Worm (Caenorhabditis elegans) whole organism, L1 larva: ENCODE data around the gene jun-1.

Source experiments
- C04F5.9 ChIP-seq: sonication (generic microtip); optimal IDR thresholded peaks from 2 replicates; lab custom pipeline; 2016; ENCODE audit warnings: missing genetic modification characterization, missing compliant biosample characterization
- C16A3.4 ChIP-seq: fragments of 150-350 bp; optimal IDR thresholded peaks from 2 replicates; lab custom pipeline; 2014; ENCODE audit warnings: missing biosample characterization, missing genetic modification characterization
- F16B12.6 ChIP-seq: fragments of 150-350 bp; optimal IDR thresholded peaks from 2 replicates; lab custom pipeline; 2014; ENCODE audit warnings: missing biosample characterization, missing genetic modification characterization
- aly-2 ChIP-seq: fragments of 150-350 bp; optimal IDR thresholded peaks from 2 replicates; lab custom pipeline; 2014; ENCODE audit warnings: missing biosample characterization, missing genetic modification characterization
- ama-1 ChIP-seq: fragments of 150-350 bp; optimal IDR thresholded peaks from 2 replicates; lab custom pipeline; 2014
- blmp-1 ChIP-seq: fragments of 150-350 bp; optimal IDR thresholded peaks from 2 replicates; lab custom pipeline; 2014; ENCODE audit warnings: missing biosample characterization, missing genetic modification characterization
- ceh-82 ChIP-seq, 3 experiments: fragments of 150-350 bp in 1 of 3; sonication (generic microtip) in 2 of 3; optimal IDR thresholded peaks; 2 replicates each; lab custom pipeline; 2014 to 2017; ENCODE audit warnings: missing biosample characterization in 3 of 3, missing genetic modification characterization in 3 of 3
- dpl-1 ChIP-seq, 3 experiments: fragments of 150-350 bp in 2 of 3; sonication (generic microtip) in 1 of 3; optimal IDR thresholded peaks; 2 replicates each; lab custom pipeline; 2014 to 2017; ENCODE audit warnings: missing biosample characterization in 3 of 3, missing genetic modification characterization in 3 of 3, missing genetic modification reagents in 3 of 3
- efl-1 ChIP-seq, 4 experiments: fragments of 150-350 bp; optimal IDR thresholded peaks in 3 of 4; peaks in 1 of 4; 1 replicate in 1 of 4; 2 replicates in 3 of 4; lab custom pipeline; 2014; ENCODE audit warnings: missing biosample characterization in 2 of 4, missing genetic modification characterization in 2 of 4, missing genetic modification reagents in 2 of 4
- egl-13 ChIP-seq: sonication (generic microtip); optimal IDR thresholded peaks from 2 replicates; lab custom pipeline; 2016; ENCODE audit warnings: missing genotype, missing genetic modification reagents, missing genetic modification characterization, missing compliant biosample characterization
- elt-3 ChIP-seq, 6 experiments: fragments of 150-350 bp in 1 of 6; sonication (generic microtip); optimal IDR thresholded peaks; 2 replicates each; lab custom pipeline; 2017 to 2018; ENCODE audit warnings: missing biosample characterization in 6 of 6, missing genetic modification characterization in 6 of 6, inconsistent platforms in 1 of 6
- fkh-4 ChIP-seq: sonication (generic microtip); optimal IDR thresholded peaks from 2 replicates; lab custom pipeline; 2016; ENCODE audit warnings: missing compliant biosample characterization, missing genetic modification characterization, borderline replicate concordance
- hlh-17 ChIP-seq: fragments of 200-800 bp; sonication (Bioruptor generic); optimal IDR thresholded peaks from 2 replicates; lab custom pipeline; 2018; ENCODE audit warnings: missing genetic modification characterization, mild to moderate bottlenecking, missing compliant biosample characterization, moderate library complexity, borderline replicate concordance
- irx-1 ChIP-seq: sonication (generic microtip); optimal IDR thresholded peaks from 2 replicates; lab custom pipeline; 2016; ENCODE audit warnings: missing genetic modification characterization, missing compliant biosample characterization
- isw-1 ChIP-seq: fragments of 200-800 bp; sonication (Bioruptor generic); IDR thresholded peaks from 2 replicates; pipeline ENCODE4 v1.3.6; 2022; ENCODE audit warnings: missing genetic modification characterization, missing compliant biosample characterization
- lin-14 ChIP-seq: fragments of 200-800 bp; sonication (Bioruptor generic); optimal IDR thresholded peaks from 2 replicates; lab custom pipeline; 2018; ENCODE audit warnings: mild to moderate bottlenecking, missing genetic modification characterization, moderate library complexity, missing compliant biosample characterization
- lin-15B ChIP-seq: fragments of 150-350 bp; sonication (generic microtip); optimal IDR thresholded peaks from 3 replicates; lab custom pipeline; 2014; ENCODE audit warnings: missing biosample characterization, missing genetic modification characterization
- lin-35 ChIP-seq, 2 experiments: fragments of 150-350 bp; optimal IDR thresholded peaks; 2 replicates each; lab custom pipeline; 2014; ENCODE audit warnings: missing biosample characterization in 2 of 2, missing genetic modification characterization in 2 of 2, missing genetic modification reagents in 2 of 2
- lir-3 ChIP-seq: sonication (generic microtip); optimal IDR thresholded peaks from 2 replicates; lab custom pipeline; 2016; ENCODE audit warnings: mild to moderate bottlenecking, missing genetic modification characterization, moderate library complexity, missing compliant biosample characterization; ENCODE audit not compliant: poor library complexity
- lsy-2 ChIP-seq, 2 experiments: fragments of 150-350 bp; optimal IDR thresholded peaks; 2 replicates each; lab custom pipeline; 2014; ENCODE audit warnings: missing biosample characterization in 2 of 2, missing genetic modification characterization in 2 of 2
- mdl-1 ChIP-seq, 2 experiments: fragments of 150-350 bp; optimal IDR thresholded peaks; 2 replicates each; lab custom pipeline; 2014 to 2017; ENCODE audit warnings: missing biosample characterization in 2 of 2, missing genetic modification characterization in 2 of 2, inconsistent platforms in 1 of 2
- mef-2 ChIP-seq: fragments of 150-350 bp; optimal IDR thresholded peaks from 2 replicates; lab custom pipeline; 2014; ENCODE audit warnings: missing biosample characterization, missing genetic modification characterization
- mep-1 ChIP-seq: fragments of 150-350 bp; optimal IDR thresholded peaks from 2 replicates; lab custom pipeline; 2014; ENCODE audit warnings: missing biosample characterization, missing genetic modification characterization
- nhr-12 ChIP-seq: sonication (generic microtip); optimal IDR thresholded peaks from 2 replicates; lab custom pipeline; 2017; ENCODE audit warnings: missing biosample characterization, missing genetic modification characterization
- nhr-20 ChIP-seq: sonication (generic microtip); optimal IDR thresholded peaks from 2 replicates; lab custom pipeline; 2016; ENCODE audit warnings: mild to moderate bottlenecking, missing genetic modification characterization, missing compliant biosample characterization
- nhr-47 ChIP-seq: sonication (generic microtip); optimal IDR thresholded peaks from 2 replicates; lab custom pipeline; 2016; ENCODE audit warnings: mild to moderate bottlenecking, missing genetic modification characterization, moderate library complexity, missing compliant biosample characterization
- nhr-71 ChIP-seq: sonication (generic microtip); optimal IDR thresholded peaks from 2 replicates; lab custom pipeline; 2016; ENCODE audit warnings: mild to moderate bottlenecking, missing genetic modification characterization, moderate library complexity, missing compliant biosample characterization
- nhr-90 ChIP-seq: sonication (generic microtip); optimal IDR thresholded peaks from 2 replicates; lab custom pipeline; 2016; ENCODE audit warnings: mild to moderate bottlenecking, missing genetic modification characterization, missing compliant biosample characterization; ENCODE audit not compliant: poor library complexity
- pax-3 ChIP-seq: fragments of 200-800 bp; sonication (Bioruptor generic); optimal IDR thresholded peaks from 2 replicates; lab custom pipeline; 2018; ENCODE audit warnings: mild to moderate bottlenecking, missing genetic modification characterization, moderate library complexity, missing compliant biosample characterization
- rnt-1 ChIP-seq: sonication (generic microtip); optimal IDR thresholded peaks from 2 replicates; lab custom pipeline; 2016; ENCODE audit warnings: mild to moderate bottlenecking, missing genetic modification characterization, moderate library complexity, missing compliant biosample characterization
- skn-1 ChIP-seq: fragments of 150-350 bp; optimal IDR thresholded peaks from 2 replicates; lab custom pipeline; 2014; ENCODE audit warnings: missing biosample characterization, missing genetic modification characterization
- snpc-4 ChIP-seq: fragments of 150-350 bp; optimal IDR thresholded peaks from 2 replicates; lab custom pipeline; 2014; ENCODE audit warnings: missing biosample characterization, missing genetic modification characterization
- snu-23 ChIP-seq: sonication (generic microtip); optimal IDR thresholded peaks from 2 replicates; lab custom pipeline; 2016; ENCODE audit warnings: missing genetic modification characterization, missing compliant biosample characterization
- swsn-7 ChIP-seq: sonication (generic microtip); optimal IDR thresholded peaks from 2 replicates; lab custom pipeline; 2016; ENCODE audit warnings: missing genetic modification characterization, missing compliant biosample characterization
- tbx-2 ChIP-seq: sonication (generic microtip); optimal IDR thresholded peaks from 2 replicates; lab custom pipeline; 2016; ENCODE audit warnings: missing genetic modification characterization, missing compliant biosample characterization
- tlp-1 ChIP-seq: fragments of 150-350 bp; optimal IDR thresholded peaks from 2 replicates; lab custom pipeline; 2014; ENCODE audit warnings: missing biosample characterization, missing genetic modification characterization
- unc-130 ChIP-seq: fragments of 150-350 bp; optimal IDR thresholded peaks from 2 replicates; lab custom pipeline; 2017; ENCODE audit warnings: missing biosample characterization, missing genetic modification characterization, inconsistent platforms
- unc-86 ChIP-seq: sonication (generic microtip); optimal IDR thresholded peaks from 2 replicates; lab custom pipeline; 2016; ENCODE audit warnings: missing genetic modification characterization, missing compliant biosample characterization
- vab-15 ChIP-seq: sonication (generic microtip); optimal IDR thresholded peaks from 2 replicates; lab custom pipeline; 2017; ENCODE audit warnings: missing genotype, mild to moderate bottlenecking, missing genetic modification characterization, missing compliant biosample characterization
- xbp-1 ChIP-seq: sonication (generic microtip); optimal IDR thresholded peaks from 2 replicates; lab custom pipeline; 2016; ENCODE audit warnings: missing genetic modification characterization, missing compliant biosample characterization

jun-1 gene

DNA sequence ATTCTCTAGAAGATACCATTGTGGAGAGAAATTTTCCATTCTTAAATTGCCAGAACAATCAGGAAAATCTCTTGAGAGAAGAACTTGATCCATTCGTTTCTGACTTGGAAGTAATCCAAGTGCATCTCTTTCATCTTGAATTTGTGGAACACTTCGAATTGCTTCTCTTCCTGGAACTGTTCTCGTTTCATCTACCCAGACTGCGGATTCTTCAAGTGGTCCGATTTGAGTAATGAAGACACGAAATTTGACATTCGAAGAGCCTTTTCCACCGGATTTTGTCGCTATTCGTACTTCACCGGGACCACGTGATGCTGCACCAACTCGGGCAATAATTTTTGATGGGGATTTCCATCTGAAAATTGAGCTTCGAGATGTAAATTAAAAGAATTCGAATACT is 63.6 kb downstream of the jun-1 start:
- TF ChIP-seq efl-1 (optimal IDR thresholded peaks at IDR 0.05; lab: Kevin White, UChicago) (no peak), efl-1 (GFP tag; optimal IDR thresholded peaks at IDR 0.05 in 1 of 2; lab: Kevin White, UChicago) (peak in 1 of 2 experiments; percentile 68), ama-1 (lab: Kevin White, UChicago) (no peak)

DNA sequence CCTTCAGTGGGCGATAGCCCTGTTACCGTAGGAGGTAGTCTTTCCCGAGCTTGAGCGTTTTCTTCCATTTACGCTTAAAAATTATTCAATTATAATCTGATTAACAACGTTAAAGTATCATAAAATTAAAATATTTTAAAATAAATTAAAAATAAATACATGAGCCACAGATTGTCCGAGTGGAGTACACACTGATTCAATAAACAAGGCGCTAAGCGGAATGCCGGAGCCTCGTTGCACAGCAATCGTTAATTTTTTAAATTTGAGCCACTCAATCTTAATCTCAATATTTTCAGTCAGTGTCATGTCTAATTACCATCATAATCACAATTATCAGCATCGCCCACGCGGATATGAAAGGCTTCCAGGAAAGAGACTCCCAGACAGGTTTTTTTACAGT is 64.1 kb downstream of the jun-1 start, which contains the start of the genes sec-5 and pir-1:
Gene sec-5, minus strand, starts transcription at position 73 of the 400 bp plus-strand sequence.
Gene pir-1, plus strand, starts transcription at position 221 of the 400 bp plus-strand sequence.
- TF ChIP-seq skn-1 (peak; percentile 57), fkh-4 (no peak), aly-2 (tag; lab: Kevin White, UChicago) (no peak), tlp-1 (tag; lab: Kevin White, UChicago) (no peak), nhr-47 (tag; lab: Kevin White, UChicago) (peak; percentile 54), snpc-4 (tag; lab: Kevin White, UChicago) (no peak), nhr-90 (tag; lab: Kevin White, UChicago) (peak; percentile 48), snu-23 (GFP tag; lab: Kevin White, UChicago) (peak; percentile 56), F16B12.6 (tag; lab: Kevin White, UChicago) (peak; percentile 26), blmp-1 (tag; lab: Kevin White, UChicago) (peak; percentile 30), unc-86 (peak; percentile 32), hlh-17 (GFP tag; lab: Kevin White, UChicago) (no peak), pax-3 (tag; lab: Kevin White, UChicago) (no peak), tbx-2 (peak; percentile 37), xbp-1 (tag; lab: Kevin White, UChicago) (peak; percentile 48), ama-1 (lab: Kevin White, UChicago) (no peak), nhr-12 (tag; lab: Kevin White, UChicago) (no peak), lin-35 (GFP tag; optimal IDR thresholded peaks at IDR 0.05; lab: Kevin White, UChicago) (peak; percentile 56 to 60), mef-2 (tag; lab: Kevin White, UChicago) (no peak), swsn-7 (tag; lab: Kevin White, UChicago) (peak; percentile 42), elt-3 (tag; optimal IDR thresholded peaks at IDR 0.05; lab: Kevin White, UChicago) (peak in 1 of 6 experiments; percentile 57), mdl-1 (tag; optimal IDR thresholded peaks at IDR 0.05; lab: Kevin White, UChicago) (no peak), dpl-1 (GFP tag; optimal IDR thresholded peaks at IDR 0.05; lab: Kevin White, UChicago) (peak in 1 of 3 experiments; percentile 53), lsy-2 (tag; optimal IDR thresholded peaks at IDR 0.05; lab: Kevin White, UChicago) (peak; percentile 65 to 74), C04F5.9 (tag; lab: Kevin White, UChicago) (peak; percentile 42), nhr-71 (peak; percentile 63), mep-1 (peak; percentile 71), lin-15B (tag; lab: Kevin White, UChicago) (peak; percentile 39), lir-3 (tag; lab: Kevin White, UChicago) (no peak), irx-1 (tag; lab: Kevin White, UChicago) (peak; percentile 41), egl-13 (no peak), C16A3.4 (tag; lab: Kevin White, UChicago) (peak; percentile 20), vab-15 (no peak), unc-130 (tag; lab: Kevin White, UChicago) (peak; percentile 5), lin-14 (peak; percentile 59), rnt-1 (tag; lab: Kevin White, UChicago) (peak; percentile 48), nhr-20 (tag; lab: Kevin White, UChicago) (peak; percentile 45), efl-1 (optimal IDR thresholded peaks at IDR 0.05; lab: Kevin White, UChicago) (peak; percentile 43 to 59), efl-1 (GFP tag; optimal IDR thresholded peaks at IDR 0.05 in 1 of 2; lab: Kevin White, UChicago) (peak; percentile 63 to 66), isw-1 (GFP tag; lab: Robert Waterston, UW) (peak; percentile 28), ceh-82 (tag; optimal IDR thresholded peaks at IDR 0.05; lab: Kevin White, UChicago) (peak; percentile 17 to 38 (median 31))
